Worm (Caenorhabditis elegans): ENCODE measurements around the gene R02D5.9.

- TF ChIP-seq tbx-11 (GFP tag; IDR thresholded peaks at IDR 0.05): no peak
- TF ChIP-seq flt-1 (GFP tag; IDR thresholded peaks at IDR 0.05): no peak
Measured at ce11 chrV:14545816-14546283, 34.9 kb upstream of the R02D5.9 start, which contains the start of gene rike-1.

Measured in whole organism, early embryonic.